Fruit fly (Drosophila melanogaster) whole organism, wandering third instar larva: ENCODE data around the gene mab-21.

Source experiments
- Vsx2 ChIP-seq: fragments of 200-300, 225-300 bp; sonication (Bioruptor generic); optimal IDR thresholded peaks from 2 replicates; lab custom pipeline; 2018; ENCODE audit warnings: missing biosample characterization, missing genetic modification characterization; ENCODE audit not compliant: partially characterized antibody
- fru ChIP-seq: fragments of 200-800 bp; sonication (Bioruptor generic); optimal IDR thresholded peaks from 3 replicates; lab custom pipeline; 2016; ENCODE audit warnings: missing biosample characterization, mild to moderate bottlenecking, missing genetic modification characterization

DNA sequence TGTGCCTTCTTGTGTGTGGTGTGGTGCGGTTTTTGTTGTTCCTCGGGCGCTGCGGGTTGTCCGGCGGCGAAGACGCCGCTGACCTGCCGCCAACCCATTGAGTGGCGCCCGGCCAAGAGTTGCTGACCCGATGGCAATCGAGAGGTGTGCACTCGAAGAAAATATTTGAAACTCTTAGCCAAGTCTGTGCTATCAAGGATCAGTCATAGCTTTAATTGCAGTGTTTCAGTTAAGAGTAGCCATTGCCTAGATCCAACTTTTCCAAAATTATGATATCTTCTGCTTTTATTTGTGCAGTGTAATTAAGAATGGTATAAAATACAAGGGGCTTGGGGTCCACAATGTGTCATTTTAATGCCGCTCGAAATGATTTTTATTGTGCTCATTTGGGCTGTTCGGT, 11.7 kb upstream of the mab-21 start:
- TF ChIP-seq fru (GFP tag; lab: Kevin White, UChicago) (peak; percentile 70), Vsx2 (no peak)
